Worm (Caenorhabditis elegans): ENCODE data around the gene C25A6.1.

C25A6.1 gene

DNA sequence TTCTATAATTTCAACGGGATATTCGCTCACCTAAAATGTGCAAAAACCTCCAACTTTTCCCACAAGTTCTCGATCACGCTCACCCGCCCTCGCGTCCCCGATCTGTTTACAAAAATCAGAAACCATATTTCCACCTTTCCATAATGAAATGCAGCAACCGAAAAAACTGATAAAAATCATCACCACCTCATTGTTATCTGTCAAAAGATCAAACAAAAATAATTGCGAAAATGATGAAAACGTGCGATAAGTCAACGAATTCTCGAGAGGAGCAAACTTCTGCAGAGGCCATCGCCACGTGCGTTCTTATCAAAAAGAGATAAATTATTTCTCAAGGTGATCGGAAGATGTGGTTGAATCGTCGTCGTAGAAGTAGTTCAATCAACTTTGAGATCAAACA is 16.7 kb downstream of the C25A6.1 start (continued):
- TF ChIP-seq tra-1 (GFP tag; IDR thresholded peaks at IDR 0.05) (peak; percentile 85), F44E2.7 (GFP tag; IDR thresholded peaks at IDR 0.05) (no peak), nhr-6 (tag; optimal IDR thresholded peaks at IDR 0.05) (no peak), mdl-1 (tag; optimal IDR thresholded peaks at IDR 0.05) (peak; percentile 54 to 97), nhr-28 (tag; optimal IDR thresholded peaks at IDR 0.05) (peak; percentile 88), Y75B8A.6 (GFP tag; IDR thresholded peaks at IDR 0.05) (no peak), T26A8.4 (GFP tag; IDR thresholded peaks at IDR 0.05) (no peak), unc-62 (GFP tag; optimal IDR thresholded peaks at IDR 0.05 in 1 of 2) (peak in 1 of 2 experiments; percentile 32), unc-62 (tag; optimal IDR thresholded peaks at IDR 0.05) (no peak), Y5F2A.4 (GFP tag; optimal IDR thresholded peaks at IDR 0.05) (no peak), mes-2 (tag; optimal IDR thresholded peaks at IDR 0.05; ENCODE audit: poor library complexity, severe bottlenecking) (no peak), ceh-20 (GFP tag; IDR thresholded peaks at IDR 0.05) (peak; percentile 79), sdz-12 (GFP tag; optimal IDR thresholded peaks at IDR 0.05) (no peak), hlh-30 (tag; optimal IDR thresholded peaks at IDR 0.05; ENCODE audit: insufficient read depth) (peak; percentile 75), daf-16 (GFP tag; optimal IDR thresholded peaks at IDR 0.05) (no peak), daf-16 (tag; optimal IDR thresholded peaks at IDR 0.05) (peak; percentile 80), nhr-25 (tag; optimal IDR thresholded peaks at IDR 0.05; ENCODE audit: borderline replicate concordance, insufficient read depth) (peak; percentile 80), tag-97 (GFP tag; IDR thresholded peaks at IDR 0.05) (no peak), pqm-1 (tag; optimal IDR thresholded peaks at IDR 0.05) (peak; percentile 67), mxl-3 (GFP tag; optimal IDR thresholded peaks at IDR 0.05) (peak; percentile 96), nhr-48 (tag; optimal IDR thresholded peaks at IDR 0.05) (peak; percentile 39), nhr-76 (tag; optimal IDR thresholded peaks at IDR 0.05) (no peak), Y48G9A.11 (GFP tag; IDR thresholded peaks at IDR 0.05) (no peak), spr-1 (tag; optimal IDR thresholded peaks at IDR 0.05) (no peak)

DNA sequence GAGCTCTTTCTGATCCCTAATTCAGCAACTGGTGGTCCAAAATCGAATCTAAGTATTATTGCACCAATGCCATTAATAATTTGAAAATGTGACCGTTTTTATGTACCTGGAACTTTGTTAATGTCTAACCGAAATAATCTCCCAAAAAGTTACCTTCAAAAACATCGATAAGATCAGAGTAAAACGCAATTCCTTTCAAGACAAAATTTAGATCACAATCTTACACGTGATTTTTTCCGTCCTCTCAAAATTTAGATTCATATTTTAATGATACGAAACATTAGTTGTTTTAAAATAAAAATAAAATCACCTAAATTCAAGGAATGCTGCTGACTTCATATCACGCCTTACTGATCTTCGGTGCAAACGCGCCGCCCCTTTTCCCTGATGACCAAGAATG is 18.0 kb downstream of the C25A6.1 start:
- TF ChIP-seq unc-62 (GFP tag; optimal IDR thresholded peaks at IDR 0.05 in 1 of 2) (peak in 1 of 2 experiments; percentile 32), unc-62 (tag; optimal IDR thresholded peaks at IDR 0.05) (no peak), ama-1 (optimal IDR thresholded peaks at IDR 0.05) (no peak)

DNA sequence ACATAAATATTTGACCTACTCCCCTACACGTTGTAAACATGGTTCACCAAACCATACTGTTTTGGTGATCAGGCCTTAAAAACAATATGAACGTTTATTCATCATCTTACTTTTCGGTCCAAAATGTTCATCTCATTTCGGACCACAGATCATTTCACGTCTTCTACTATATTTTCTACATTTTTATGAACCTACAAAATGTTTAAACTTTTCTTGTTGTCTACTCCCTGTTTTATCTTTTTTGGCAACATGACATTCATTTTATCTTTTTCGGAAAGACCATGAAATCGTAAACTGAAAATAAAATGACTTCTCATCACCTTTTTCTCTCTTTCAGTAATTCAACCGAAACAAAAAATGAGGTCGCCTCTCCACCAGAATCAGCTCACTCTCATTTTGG is 19.5 kb downstream of the C25A6.1 start, which contains the start of gene rhr-1:
TSS of gene rhr-1 (plus strand) at position 301 of the 400 bp plus-strand sequence.
- TF ChIP-seq zfp-2 (tag; optimal IDR thresholded peaks at IDR 0.05) (no peak), dmd-6 (GFP tag; IDR thresholded peaks at IDR 0.05) (peak; percentile 18; the same call in 1 of the 2 replicates), daf-16 (GFP tag; optimal IDR thresholded peaks at IDR 0.05) (no peak), daf-16 (tag; optimal IDR thresholded peaks at IDR 0.05) (peak; percentile 50), gei-8 (GFP tag; optimal IDR thresholded peaks at IDR 0.05) (no peak), nhr-28 (tag; optimal IDR thresholded peaks at IDR 0.05) (peak; percentile 19)

DNA sequence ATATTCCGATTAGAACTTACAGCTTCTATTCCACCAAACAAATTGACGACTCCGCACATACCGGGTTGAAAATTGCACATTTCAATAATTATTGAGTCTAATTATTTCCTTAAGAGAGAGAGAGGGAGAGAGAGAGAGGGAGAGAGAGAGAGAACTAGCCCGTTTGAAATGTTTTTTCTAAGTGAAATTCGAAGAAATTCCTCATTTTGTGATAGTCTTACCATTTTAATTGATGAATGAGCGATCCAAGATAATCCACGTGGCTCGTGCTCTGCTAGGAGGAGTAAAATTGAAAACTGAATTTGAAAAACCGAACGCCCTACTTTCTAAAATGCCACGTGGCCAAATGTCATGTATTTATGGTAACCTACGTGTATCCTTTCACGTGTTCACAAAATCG is 24.2 kb downstream of the C25A6.1 start, which contains the start of gene F08F3.8:
TSS of gene F08F3.8 (minus strand) at position 101 of the 400 bp plus-strand sequence.
- no peak for TF ChIP-seq duxl-1 (tag; optimal IDR thresholded peaks at IDR 0.05; ENCODE audit: poor library complexity)
- no peak for TF ChIP-seq madf-5 (GFP tag; IDR thresholded peaks at IDR 0.05)
- TF ChIP-seq ztf-11 (tag; optimal IDR thresholded peaks at IDR 0.05) = no peak
- no peak for TF ChIP-seq dmd-6 (GFP tag; IDR thresholded peaks at IDR 0.05)
- no peak for TF ChIP-seq T26A8.4 (GFP tag; IDR thresholded peaks at IDR 0.05)
- no peak for TF ChIP-seq mes-2 (tag; optimal IDR thresholded peaks at IDR 0.05; ENCODE audit: poor library complexity, severe bottlenecking)
- no peak for TF ChIP-seq zfp-2 (tag; optimal IDR thresholded peaks at IDR 0.05)
- TF ChIP-seq hlh-30 (tag; optimal IDR thresholded peaks at IDR 0.05; ENCODE audit: insufficient read depth) = no peak
- no peak for TF ChIP-seq ceh-82 (tag; optimal IDR thresholded peaks at IDR 0.05)
- no peak for TF ChIP-seq dmd-8 (GFP tag; IDR thresholded peaks at IDR 0.05)
- no peak for TF ChIP-seq nhr-6 (tag; optimal IDR thresholded peaks at IDR 0.05)
- TF ChIP-seq nhr-76 (tag; optimal IDR thresholded peaks at IDR 0.05) = no peak
- TF ChIP-seq dve-1 (tag; optimal IDR thresholded peaks at IDR 0.05; ENCODE audit: insufficient read depth) = no peak
- no peak for TF ChIP-seq spr-3 (GFP tag; optimal IDR thresholded peaks at IDR 0.05)

Data from whole organism, L4 larva.